Fruit fly (Drosophila melanogaster) whole organism: Measurements from ENCODE around the gene wisp.

ENCODE experiments used
- CG8478 ChIP-seq: fragments of >200 bp; optimal IDR thresholded peaks from 2 replicates; lab custom pipeline; 2018; ENCODE audit warnings: inconsistent platforms
- Dll ChIP-seq: fragments of >200 bp; optimal IDR thresholded peaks from 2 replicates; lab custom pipeline; 2017
- EcR ChIP-seq, 2 experiments: fragments of >200 bp; optimal IDR thresholded peaks; 2 replicates each; lab custom pipeline; 2017; ENCODE audit warnings: missing biosample characterization in 2 of 2, missing genetic modification characterization in 2 of 2, missing genetic modification reagents in 2 of 2
- pan ChIP-seq: fragments of >200 bp; optimal IDR thresholded peaks from 2 replicates; lab custom pipeline; 2017
- psq ChIP-seq: fragments of >200 bp; optimal IDR thresholded peaks from 2 replicates; lab custom pipeline; 2017

- TF ChIP-seq psq (lab: Kevin White, UChicago) (no peak), Dll (lab: Kevin White, UChicago) (no peak), pan (lab: Kevin White, UChicago) (no peak), EcR (GFP tag; optimal IDR thresholded peaks at IDR 0.05; lab: Kevin White, UChicago) (no peak), CG8478 (lab: Kevin White, UChicago) (no peak)
These were observed 11.4 kb downstream of the wisp start, which contains the start of gene Upf1 for dm6 chrX:11905144-11905543.
